Worm (Caenorhabditis elegans) whole organism, L4 larva: ENCODE results near the gene dsl-6.

ENCODE experiments used
- F37D6.2 ChIP-seq: sonication (generic microtip); optimal IDR thresholded peaks from 2 replicates; lab custom pipeline; 2016; ENCODE audit warnings: mild to moderate bottlenecking, missing genetic modification characterization, missing compliant biosample characterization
- F49E8.2 ChIP-seq: sonication (generic microtip); optimal IDR thresholded peaks from 2 replicates; lab custom pipeline; 2016; ENCODE audit warnings: missing compliant biosample characterization, mild to moderate bottlenecking, missing genetic modification characterization, borderline replicate concordance
- T26A8.4 ChIP-seq: fragments of 200-800 bp; sonication (Bioruptor generic); IDR thresholded peaks from 2 replicates; pipeline ENCODE4 v1.3.6; 2022; ENCODE audit warnings: missing genetic modification characterization, missing compliant biosample characterization
- Y105C5A.15 ChIP-seq: fragments of 200-800 bp; sonication (Bioruptor generic); IDR thresholded peaks from 2 replicates; pipeline ENCODE4 v1.3.6; 2022; ENCODE audit warnings: missing genetic modification characterization, missing compliant biosample characterization
- ZK546.5 ChIP-seq, 2 experiments: sonication (generic microtip); optimal IDR thresholded peaks; 2 replicates each; lab custom pipeline; 2017; ENCODE audit warnings: missing biosample characterization in 2 of 2, missing genetic modification characterization in 2 of 2
- aha-1 ChIP-seq: fragments of 150-350 bp; peaks from one replicate; lab custom pipeline; 2014; ENCODE audit warnings: missing biosample characterization, missing genetic modification characterization
- ceh-20 ChIP-seq: fragments of 200-800 bp; sonication (Bioruptor generic); IDR thresholded peaks from 2 replicates; pipeline ENCODE4 v1.3.6; 2022; ENCODE audit warnings: missing genetic modification reagents, missing genetic modification characterization, missing compliant biosample characterization
- ceh-44 ChIP-seq: fragments of 200-800 bp; sonication (Bioruptor generic); IDR thresholded peaks from 2 replicates; pipeline ENCODE4 v1.3.6; 2022; ENCODE audit warnings: missing genetic modification reagents, missing genetic modification characterization, missing compliant biosample characterization
- daf-16 ChIP-seq, 3 experiments: sonication (generic microtip); optimal IDR thresholded peaks; 2 replicates each; lab custom pipeline; 2016 to 2017; ENCODE audit warnings: missing genetic modification characterization in 3 of 3, missing genetic modification reagents in 3 of 3, mild to moderate bottlenecking in 2 of 3, missing compliant biosample characterization in 2 of 3, missing biosample characterization in 1 of 3, moderate library complexity in 1 of 3
- daf-8 ChIP-seq: fragments of 200-800 bp; sonication (Bioruptor generic); IDR thresholded peaks from 2 replicates; pipeline ENCODE4 v1.3.6; 2022; ENCODE audit warnings: missing genetic modification characterization, missing compliant biosample characterization
- dmd-9 ChIP-seq: fragments of 200-800 bp; sonication (Bioruptor generic); IDR thresholded peaks from 2 replicates; pipeline ENCODE4 v1.3.6; 2022; ENCODE audit warnings: missing genetic modification reagents, missing genetic modification characterization, missing compliant biosample characterization
- dpl-1 ChIP-seq: fragments of 150-350 bp; optimal IDR thresholded peaks from 2 replicates; lab custom pipeline; 2014; ENCODE audit warnings: missing biosample characterization, missing genetic modification reagents, missing genetic modification characterization
- dve-1 ChIP-seq: sonication (generic microtip); optimal IDR thresholded peaks from 2 replicates; lab custom pipeline; 2017; ENCODE audit warnings: antibody characterized with exemption, mild to moderate bottlenecking, missing genetic modification characterization, missing compliant biosample characterization; ENCODE audit not compliant: insufficient read depth
- gei-8 ChIP-seq: fragments of 200-800 bp; sonication (Bioruptor generic); optimal IDR thresholded peaks from 2 replicates; lab custom pipeline; 2018; ENCODE audit warnings: mild to moderate bottlenecking, missing genetic modification characterization, missing compliant biosample characterization
- hif-1 ChIP-seq, 2 experiments: sonication (generic microtip); optimal IDR thresholded peaks; 2 replicates each; lab custom pipeline; 2016 to 2017; ENCODE audit warnings: missing compliant biosample characterization in 2 of 2, missing genetic modification characterization in 2 of 2, missing genetic modification reagents in 2 of 2, missing genotype in 2 of 2, mild to moderate bottlenecking in 1 of 2
- hlh-11 ChIP-seq: fragments of 200-800 bp; sonication (Bioruptor generic); optimal IDR thresholded peaks from 2 replicates; lab custom pipeline; 2018; ENCODE audit warnings: mild to moderate bottlenecking, missing genetic modification characterization, missing compliant biosample characterization
- hlh-30 ChIP-seq: sonication (generic microtip); optimal IDR thresholded peaks from 2 replicates; lab custom pipeline; 2017; ENCODE audit warnings: antibody characterized with exemption, mild to moderate bottlenecking, missing genetic modification characterization, missing compliant biosample characterization; ENCODE audit not compliant: insufficient read depth
- hmg-1.1 ChIP-seq: fragments of 200-800 bp; sonication (Bioruptor generic); IDR thresholded peaks from 2 replicates; pipeline ENCODE4 v1.3.6; 2022; ENCODE audit warnings: missing genetic modification reagents, missing genetic modification characterization, missing compliant biosample characterization
- lin-13 ChIP-seq: fragments of 150-350 bp; optimal IDR thresholded peaks from 2 replicates; lab custom pipeline; 2014; ENCODE audit warnings: missing biosample characterization, missing genetic modification reagents, missing genetic modification characterization
- lin-38 ChIP-seq: fragments of 200-800 bp; sonication (Bioruptor generic); IDR thresholded peaks from 2 replicates; pipeline ENCODE4 v1.3.6; 2022; ENCODE audit warnings: missing genetic modification reagents, missing genetic modification characterization, missing compliant biosample characterization
- lsy-2 ChIP-seq, 2 experiments: fragments of 150-350 bp in 1 of 2; sonication (generic microtip) in 1 of 2; optimal IDR thresholded peaks; 2 replicates each; lab custom pipeline; 2014 to 2017; ENCODE audit warnings: missing biosample characterization in 2 of 2, missing genetic modification characterization in 2 of 2
- madf-9 ChIP-seq: fragments of 200-800 bp; sonication (Bioruptor generic); conservative IDR thresholded peaks from 2 replicates; pipeline ENCODE4 v1.3.6; 2022; ENCODE audit warnings: missing genetic modification reagents, missing genetic modification characterization, missing compliant biosample characterization
- mdt-29 ChIP-seq: fragments of 200-800 bp; sonication (Bioruptor generic); IDR thresholded peaks from 2 replicates; pipeline ENCODE4 v1.3.6; 2022; ENCODE audit warnings: missing genetic modification reagents, missing genetic modification characterization, missing compliant biosample characterization
- mep-1 ChIP-seq: fragments of 150-350 bp; sonication (generic microtip); optimal IDR thresholded peaks from 3 replicates; lab custom pipeline; 2014; ENCODE audit warnings: missing biosample characterization, missing genetic modification characterization
- mes-2 ChIP-seq: sonication (generic microtip); optimal IDR thresholded peaks from 2 replicates; lab custom pipeline; 2016; ENCODE audit warnings: missing genotype, mild to moderate bottlenecking, missing genetic modification characterization, missing compliant biosample characterization; ENCODE audit not compliant: poor library complexity, severe bottlenecking
- nhr-11 ChIP-seq: fragments of 150-350 bp; optimal IDR thresholded peaks from 2 replicates; lab custom pipeline; 2014; ENCODE audit warnings: missing biosample characterization, missing genetic modification characterization
- nhr-111 ChIP-seq: fragments of 200-800 bp; sonication (Bioruptor generic); optimal IDR thresholded peaks from 2 replicates; lab custom pipeline; 2018; ENCODE audit warnings: mild to moderate bottlenecking, missing genetic modification characterization, missing compliant biosample characterization
- nhr-25 ChIP-seq: sonication (generic microtip); optimal IDR thresholded peaks from 2 replicates; lab custom pipeline; 2017; ENCODE audit warnings: missing genetic modification characterization, mild to moderate bottlenecking, missing compliant biosample characterization, antibody characterized with exemption, moderate library complexity, borderline replicate concordance; ENCODE audit not compliant: insufficient read depth
- nhr-77 ChIP-seq: fragments of 150-350 bp; optimal IDR thresholded peaks from 2 replicates; lab custom pipeline; 2014; ENCODE audit warnings: missing biosample characterization, missing genetic modification characterization
- skn-1 ChIP-seq: fragments of 150-350 bp; optimal IDR thresholded peaks from 2 replicates; lab custom pipeline; 2014; ENCODE audit warnings: missing biosample characterization, missing genetic modification characterization
- snpc-1.2 ChIP-seq: fragments of 200-800 bp; sonication (Bioruptor generic); IDR thresholded peaks from 2 replicates; pipeline ENCODE4 v1.3.6; 2022; ENCODE audit warnings: missing genetic modification reagents, missing genetic modification characterization, missing compliant biosample characterization
- spr-1 ChIP-seq: sonication (generic microtip); optimal IDR thresholded peaks from 2 replicates; lab custom pipeline; 2016; ENCODE audit warnings: mild to moderate bottlenecking, missing genetic modification characterization, missing compliant biosample characterization
- tag-97 ChIP-seq: fragments of 200-800 bp; sonication (Bioruptor generic); IDR thresholded peaks from 2 replicates; pipeline ENCODE4 v1.3.6; 2022; ENCODE audit warnings: missing genetic modification characterization, missing compliant biosample characterization
- unc-62 ChIP-seq, 3 experiments: fragments of 150-350 bp in 1 of 3; sonication (generic microtip); optimal IDR thresholded peaks in 2 of 3; peaks in 1 of 3; 1 replicate in 1 of 3; 2 replicates in 2 of 3; lab custom pipeline; 2014 to 2017; ENCODE audit warnings: missing biosample characterization in 3 of 3, missing genetic modification characterization in 3 of 3, missing genetic modification reagents in 3 of 3, missing genotype in 1 of 3
- vab-7 ChIP-seq: fragments of 200-800 bp; sonication (Bioruptor generic); IDR thresholded peaks from 2 replicates; pipeline ENCODE4 v1.3.6; 2022; ENCODE audit warnings: missing genetic modification reagents, missing genetic modification characterization, missing compliant biosample characterization
- zip-11 ChIP-seq: fragments of 200-800 bp; sonication (Bioruptor generic); IDR thresholded peaks from 2 replicates; pipeline ENCODE4 v1.3.6; 2022; ENCODE audit warnings: missing genetic modification characterization, missing compliant biosample characterization
- ztf-11 ChIP-seq: fragments of 150-350 bp; optimal IDR thresholded peaks from 2 replicates; lab custom pipeline; 2014; ENCODE audit warnings: missing biosample characterization, missing genetic modification characterization

The dsl-6 gene

DNA sequence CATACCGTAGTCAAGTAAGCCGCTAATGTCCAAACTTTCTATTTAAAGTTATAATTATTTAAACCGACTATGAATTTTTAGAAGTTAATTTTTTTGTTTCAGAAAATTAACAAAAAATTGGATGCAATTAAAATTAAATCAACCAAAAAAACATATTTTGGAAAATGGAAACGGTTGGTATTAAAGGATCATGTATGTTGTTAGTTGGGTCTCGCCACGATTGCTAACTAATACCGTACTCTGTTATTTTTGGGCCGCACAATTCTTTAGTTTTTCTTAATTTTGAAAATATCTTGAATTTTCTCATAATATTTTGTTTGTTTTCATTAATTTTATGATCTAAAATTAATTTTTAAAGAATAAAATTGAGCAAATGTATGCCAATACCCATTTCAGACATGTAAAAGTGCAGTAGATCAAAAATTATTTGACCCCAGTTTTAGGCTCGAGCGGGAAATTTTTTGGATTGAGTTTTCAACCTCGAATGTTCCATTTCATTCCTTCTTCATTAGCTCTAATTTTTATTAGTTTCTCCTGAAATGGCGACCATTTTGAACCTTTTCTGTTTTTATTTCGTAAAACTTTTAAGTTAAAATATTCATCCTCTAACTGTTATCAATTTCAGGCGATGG, 25.6 kb downstream of the dsl-6 start, which contains the start of gene cbd-1:
Gene cbd-1 (plus strand): TSS at position 626 of the 632 bp plus-strand sequence.
- no peak for TF ChIP-seq skn-1 (tag; lab: Kevin White, UChicago)
- peak; percentile 19; the same call in 1 of the 2 replicates for TF ChIP-seq lin-38 (GFP tag; lab: Robert Waterston, UW)

DNA sequence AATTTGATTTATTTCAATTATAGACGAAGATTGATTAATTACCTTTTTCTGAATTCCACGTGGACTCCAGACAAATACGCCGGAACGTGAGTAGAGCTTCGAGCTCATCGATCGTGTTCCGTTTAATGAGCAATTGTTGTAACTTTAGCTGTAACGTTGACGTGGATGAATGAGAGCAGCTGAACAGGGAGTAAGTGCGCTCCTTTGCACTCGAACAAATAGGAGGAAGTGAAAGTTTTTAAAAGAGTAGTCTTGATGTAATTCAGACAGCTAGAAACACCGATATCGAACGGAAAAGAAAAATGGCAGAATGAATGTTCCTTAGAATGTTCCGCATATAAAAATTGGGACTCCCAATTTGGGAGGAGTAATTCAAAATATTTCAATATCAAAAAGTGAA, 26.5 kb downstream of the dsl-6 start, which contains the start of gene sec-31:
Gene sec-31 (minus strand): TSS at position 148 of the 400 bp plus-strand sequence.
- TF ChIP-seq mep-1, result no peak
- TF ChIP-seq spr-1, result no peak
- TF ChIP-seq gei-8 (GFP tag; lab: Kevin White, UChicago), result no peak
- TF ChIP-seq nhr-111 (GFP tag; lab: Kevin White, UChicago), result no peak
- no peak for TF ChIP-seq hif-1 (tag; optimal IDR thresholded peaks at IDR 0.05; lab: Kevin White, UChicago)
- no peak for TF ChIP-seq nhr-77 (tag; lab: Kevin White, UChicago)
- TF ChIP-seq tag-97, result no peak
- TF ChIP-seq daf-8 (GFP tag; lab: Robert Waterston, UW), result no peak
- peak; percentile 51 for TF ChIP-seq lin-38 (GFP tag; lab: Robert Waterston, UW)
- no peak for TF ChIP-seq nhr-11 (tag; lab: Kevin White, UChicago)
- TF ChIP-seq unc-62 (GFP tag; optimal IDR thresholded peaks at IDR 0.05 in 1 of 2; lab: Kevin White, UChicago), result peak in 1 of 2 experiments; percentile 18
- TF ChIP-seq unc-62 (tag; optimal IDR thresholded peaks at IDR 0.05; lab: Kevin White, UChicago), result no peak
- no peak for TF ChIP-seq madf-9 (GFP tag; lab: Robert Waterston, UW)
- TF ChIP-seq F49E8.2 (tag; lab: Kevin White, UChicago), result no peak
- peak in 1 of 2 experiments; percentile 26 for TF ChIP-seq lsy-2 (tag; optimal IDR thresholded peaks at IDR 0.05; lab: Kevin White, UChicago)
- TF ChIP-seq mes-2 (tag; lab: Kevin White, UChicago), result peak; percentile 53
- no peak for TF ChIP-seq lin-13 (GFP tag; lab: Kevin White, UChicago)
- TF ChIP-seq ceh-20 (GFP tag; lab: Robert Waterston, UW), result no peak
- TF ChIP-seq hlh-30 (tag; lab: Kevin White, UChicago), result no peak
- TF ChIP-seq Y105C5A.15 (GFP tag; lab: Robert Waterston, UW), result no peak
- no peak for TF ChIP-seq vab-7
- no peak for TF ChIP-seq F37D6.2 (tag; lab: Kevin White, UChicago)
- TF ChIP-seq dmd-9 (GFP tag; lab: Robert Waterston, UW), result no peak
- peak; percentile 42 for TF ChIP-seq dpl-1
- no peak for TF ChIP-seq mdt-29 (GFP tag; lab: Robert Waterston, UW)
- no peak for TF ChIP-seq T26A8.4
- no peak for TF ChIP-seq zip-11
- no peak for TF ChIP-seq nhr-25 (tag; lab: Kevin White, UChicago)
- no peak for TF ChIP-seq snpc-1.2 (GFP tag; lab: Robert Waterston, UW)
- TF ChIP-seq ZK546.5 (tag; optimal IDR thresholded peaks at IDR 0.05; lab: Kevin White, UChicago), result no peak
- TF ChIP-seq, all 104 proteins: peak for 5

DNA sequence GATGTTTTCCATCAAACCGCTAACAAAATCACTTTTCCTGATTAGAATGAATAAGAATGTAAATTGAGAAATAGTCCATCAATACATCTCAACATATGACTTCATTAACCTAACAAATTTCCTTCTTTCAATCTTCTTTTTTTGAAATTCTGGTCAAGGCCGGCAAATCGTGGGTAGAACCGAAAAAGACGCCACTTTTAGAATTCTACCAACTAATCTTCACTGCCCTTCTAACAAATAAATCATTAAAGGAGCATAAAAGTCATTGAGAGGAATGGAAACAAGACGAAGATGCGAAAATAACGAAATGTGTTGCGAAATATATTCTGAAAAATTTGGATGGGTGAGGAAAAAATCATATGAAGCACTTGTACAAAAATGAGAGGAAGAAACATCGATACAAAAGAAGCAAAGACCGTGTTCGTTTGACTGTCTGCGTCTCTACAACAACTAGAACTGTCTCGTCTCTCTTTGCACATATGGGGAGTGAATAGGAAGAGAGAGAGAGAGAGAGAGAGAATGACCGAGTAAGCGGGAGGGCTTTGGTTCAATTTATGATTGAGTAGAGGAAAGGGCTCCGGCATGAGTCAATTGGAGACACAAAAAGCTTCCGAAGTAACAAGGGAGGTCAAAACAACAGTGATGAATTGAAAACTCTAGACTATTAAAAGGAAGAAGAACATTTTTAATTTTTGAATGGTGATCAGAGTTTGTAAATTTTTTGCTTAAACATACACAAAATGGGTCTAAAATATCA, 34.1 kb downstream of the dsl-6 start:
- peak; percentile 76 for TF ChIP-seq hmg-1.1 (GFP tag; lab: Robert Waterston, UW)
- TF ChIP-seq daf-16 (GFP tag; optimal IDR thresholded peaks at IDR 0.05; lab: Kevin White, UChicago), result no peak
- TF ChIP-seq daf-16 (tag; optimal IDR thresholded peaks at IDR 0.05; lab: Kevin White, UChicago), result peak; percentile 42
- TF ChIP-seq ceh-44 (GFP tag; lab: Robert Waterston, UW), result no peak
- TF ChIP-seq hlh-11 (tag; lab: Kevin White, UChicago), result peak; percentile 63
- TF ChIP-seq mep-1, result peak; percentile 40
- TF ChIP-seq aha-1 (tag; lab: Kevin White, UChicago), result peak; percentile 53
- no peak for TF ChIP-seq hlh-30 (tag; lab: Kevin White, UChicago)
- peak; percentile 31 for TF ChIP-seq mes-2 (tag; lab: Kevin White, UChicago)
- no peak for TF ChIP-seq ztf-11
- TF ChIP-seq dve-1 (tag; lab: Kevin White, UChicago), result peak; percentile 58
- peak in 1 of 2 experiments; percentile 38 for TF ChIP-seq lsy-2 (tag; optimal IDR thresholded peaks at IDR 0.05; lab: Kevin White, UChicago)
- peak in 1 of 2 experiments; percentile 61 for TF ChIP-seq unc-62 (GFP tag; optimal IDR thresholded peaks at IDR 0.05 in 1 of 2; lab: Kevin White, UChicago)
- no peak for TF ChIP-seq unc-62 (tag; optimal IDR thresholded peaks at IDR 0.05; lab: Kevin White, UChicago)
